Worm (Caenorhabditis elegans) whole organism, L3 larva: ENCODE measurements around the gene K10D6.4.
A peak's percentile ranks its signal among the peaks of the same experiment; 100 is the strongest.

Experiments used
- R02D3.7 ChIP-seq: fragments of 150-350 bp; optimal IDR thresholded peaks from 2 replicates; lab custom pipeline; 2014; ENCODE audit warnings: missing biosample characterization, missing genetic modification characterization
- ZK546.5 ChIP-seq: sonication (generic microtip); optimal IDR thresholded peaks from 2 replicates; lab custom pipeline; 2017; ENCODE audit warnings: missing biosample characterization, missing genetic modification characterization
- aly-2 ChIP-seq: fragments of 150-350 bp; optimal IDR thresholded peaks from 2 replicates; lab custom pipeline; 2014; ENCODE audit warnings: missing biosample characterization, missing genetic modification characterization
- ama-1 ChIP-seq: fragments of 150-350 bp; optimal IDR thresholded peaks from 2 replicates; lab custom pipeline; 2018
- ceh-28 ChIP-seq: fragments of 150-350 bp; optimal IDR thresholded peaks from 2 replicates; lab custom pipeline; 2014; ENCODE audit warnings: missing biosample characterization, missing genetic modification reagents, missing genetic modification characterization
- ceh-82 ChIP-seq: fragments of 150-350 bp; optimal IDR thresholded peaks from 2 replicates; lab custom pipeline; 2014; ENCODE audit warnings: missing biosample characterization, missing genetic modification characterization
- daf-12 ChIP-seq: fragments of 150-350 bp; optimal IDR thresholded peaks from 2 replicates; lab custom pipeline; 2014; ENCODE audit warnings: missing biosample characterization, missing genetic modification reagents, missing genetic modification characterization
- egl-27 ChIP-seq: sonication (generic microtip); optimal IDR thresholded peaks from 4 replicates; lab custom pipeline; 2017; ENCODE audit warnings: missing biosample characterization, missing genetic modification reagents, missing genetic modification characterization
- egl-5 ChIP-seq: fragments of 150-350 bp; optimal IDR thresholded peaks from 2 replicates; lab custom pipeline; 2017; ENCODE audit warnings: missing biosample characterization, missing genetic modification reagents, missing genetic modification characterization, inconsistent platforms
- elt-1 ChIP-seq: fragments of 150-350 bp; optimal IDR thresholded peaks from 2 replicates; lab custom pipeline; 2014; ENCODE audit warnings: missing biosample characterization, missing genetic modification characterization
- elt-2 ChIP-seq: sonication (generic microtip); optimal IDR thresholded peaks from 2 replicates; lab custom pipeline; 2016; ENCODE audit warnings: missing genetic modification reagents, mild to moderate bottlenecking, missing genetic modification characterization, missing compliant biosample characterization
- elt-3 ChIP-seq, 3 experiments: fragments of 150-350 bp in 1 of 3; sonication (generic microtip) in 2 of 3; optimal IDR thresholded peaks; 2 replicates in 2 of 3; 4 replicates in 1 of 3; lab custom pipeline; 2014 to 2017; ENCODE audit warnings: missing biosample characterization in 3 of 3, missing genetic modification characterization in 3 of 3
- eor-1 ChIP-seq, 2 experiments: fragments of 150-350 bp; optimal IDR thresholded peaks; 2 replicates each; lab custom pipeline; 2014 to 2018; ENCODE audit warnings: missing biosample characterization in 2 of 2, missing genetic modification characterization in 2 of 2
- fkh-10 ChIP-seq: sonication (generic microtip); optimal IDR thresholded peaks from 2 replicates; lab custom pipeline; 2017; ENCODE audit warnings: missing biosample characterization, missing genetic modification reagents, missing genetic modification characterization
- fkh-2 ChIP-seq: fragments of 150-350 bp; optimal IDR thresholded peaks from 2 replicates; lab custom pipeline; 2014; ENCODE audit warnings: missing biosample characterization, missing genetic modification reagents, missing genetic modification characterization
- lin-15B ChIP-seq: fragments of 150-350 bp; optimal IDR thresholded peaks from 2 replicates; lab custom pipeline; 2014; ENCODE audit warnings: missing biosample characterization, missing genetic modification characterization
- lin-39 ChIP-seq: fragments of 150-350 bp; optimal IDR thresholded peaks from 2 replicates; lab custom pipeline; 2018; ENCODE audit warnings: missing biosample characterization, missing genetic modification reagents, missing genetic modification characterization
- lsy-12 ChIP-seq: sonication (generic microtip); optimal IDR thresholded peaks from 2 replicates; lab custom pipeline; 2016; ENCODE audit warnings: mild to moderate bottlenecking, missing genetic modification characterization, missing compliant biosample characterization
- mdl-1 ChIP-seq: fragments of 150-350 bp; optimal IDR thresholded peaks from 2 replicates; lab custom pipeline; 2014; ENCODE audit warnings: missing biosample characterization, missing genetic modification characterization
- mml-1 ChIP-seq: fragments of 150-350 bp; sonication (generic microtip); optimal IDR thresholded peaks from 3 replicates; lab custom pipeline; 2014; ENCODE audit warnings: missing biosample characterization, missing genetic modification characterization
- nfya-1 ChIP-seq: sonication (generic microtip); optimal IDR thresholded peaks from 2 replicates; lab custom pipeline; 2017; ENCODE audit warnings: missing genetic modification characterization, mild to moderate bottlenecking, missing compliant biosample characterization, antibody characterized with exemption, moderate library complexity; ENCODE audit not compliant: insufficient read depth
- nhr-11 ChIP-seq: fragments of 150-350 bp; optimal IDR thresholded peaks from 2 replicates; lab custom pipeline; 2014; ENCODE audit warnings: missing biosample characterization, missing genetic modification characterization
- nhr-23 ChIP-seq: fragments of 150-350 bp; optimal IDR thresholded peaks from 2 replicates; lab custom pipeline; 2014; ENCODE audit warnings: missing biosample characterization, missing genetic modification reagents, missing genetic modification characterization
- nhr-237 ChIP-seq: fragments of 150-350 bp; optimal IDR thresholded peaks from 2 replicates; lab custom pipeline; 2014; ENCODE audit warnings: missing biosample characterization, missing genetic modification characterization
- nhr-25 ChIP-seq: sonication (generic microtip); optimal IDR thresholded peaks from 2 replicates; lab custom pipeline; 2017; ENCODE audit warnings: missing biosample characterization, missing genetic modification characterization
- nhr-43 ChIP-seq: sonication (generic microtip); optimal IDR thresholded peaks from 2 replicates; lab custom pipeline; 2016; ENCODE audit warnings: mild to moderate bottlenecking, missing genetic modification characterization, missing compliant biosample characterization; ENCODE audit not compliant: poor library complexity, severe bottlenecking
- nhr-77 ChIP-seq: fragments of 150-350 bp; optimal IDR thresholded peaks from 2 replicates; lab custom pipeline; 2014; ENCODE audit warnings: missing biosample characterization, missing genetic modification characterization
- pha-4 ChIP-seq: fragments of 150-350 bp; optimal IDR thresholded peaks from 2 replicates; lab custom pipeline; 2014; ENCODE audit warnings: missing biosample characterization, missing genetic modification reagents, missing genetic modification characterization
- pqm-1 ChIP-seq: fragments of 150-350 bp; optimal IDR thresholded peaks from 2 replicates; lab custom pipeline; 2017; ENCODE audit warnings: missing biosample characterization, missing genetic modification characterization, inconsistent platforms
- skn-1 ChIP-seq: fragments of 150-350 bp; optimal IDR thresholded peaks from 2 replicates; lab custom pipeline; 2014; ENCODE audit warnings: missing biosample characterization, missing genetic modification characterization
- snpc-4 ChIP-seq: fragments of 150-350 bp; optimal IDR thresholded peaks from 2 replicates; lab custom pipeline; 2014; ENCODE audit warnings: missing biosample characterization, missing genetic modification characterization
- tbx-2 ChIP-seq: sonication (generic microtip); optimal IDR thresholded peaks from 2 replicates; lab custom pipeline; 2016; ENCODE audit warnings: mild to moderate bottlenecking, missing genetic modification characterization, missing compliant biosample characterization
- unc-39 ChIP-seq: sonication (generic microtip); optimal IDR thresholded peaks from 4 replicates; lab custom pipeline; 2017; ENCODE audit warnings: missing biosample characterization, missing genetic modification characterization
- zag-1 ChIP-seq: fragments of 150-350 bp; optimal IDR thresholded peaks from 2 replicates; lab custom pipeline; 2014; ENCODE audit warnings: missing biosample characterization, missing genetic modification characterization
- ztf-11 ChIP-seq: fragments of 150-350 bp; optimal IDR thresholded peaks from 2 replicates; lab custom pipeline; 2014; ENCODE audit warnings: missing biosample characterization, missing genetic modification characterization

Gene K10D6.4

DNA sequence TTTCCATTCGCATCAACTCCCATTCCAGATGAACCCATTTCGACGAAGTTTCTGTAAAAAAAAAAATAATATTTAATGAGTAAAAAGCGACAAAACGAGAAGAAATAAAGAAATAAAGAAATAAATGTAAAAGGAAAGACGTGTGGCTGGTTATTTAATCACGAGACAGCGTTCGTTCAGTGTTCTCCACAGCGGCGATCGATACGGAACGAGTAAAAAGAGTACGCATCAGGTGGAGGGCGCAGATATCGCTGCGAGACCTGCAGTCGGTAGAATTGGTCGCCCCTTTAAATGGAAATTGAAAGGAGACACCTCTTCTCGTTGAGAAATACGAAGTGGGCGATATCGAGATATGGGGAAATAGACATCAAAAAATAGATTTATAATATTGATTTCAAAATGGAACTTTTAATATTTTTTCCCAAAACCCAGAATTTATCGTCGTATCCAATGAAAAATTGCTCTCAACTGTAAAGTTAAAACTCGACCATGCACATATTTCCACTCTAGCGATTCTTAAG is 27.0 kb downstream of the K10D6.4 start, which contains the start of gene pqn-70 (continued):
- peak; percentile 63 for TF ChIP-seq ama-1 (lab: Kevin White, UChicago)
- peak; percentile 45 for TF ChIP-seq tbx-2
- TF ChIP-seq egl-27 (tag; lab: Kevin White, UChicago), result peak; percentile 19
- peak; percentile 19 for TF ChIP-seq mdl-1 (tag; lab: Kevin White, UChicago)
- TF ChIP-seq, all 47 proteins: peak for 24

DNA sequence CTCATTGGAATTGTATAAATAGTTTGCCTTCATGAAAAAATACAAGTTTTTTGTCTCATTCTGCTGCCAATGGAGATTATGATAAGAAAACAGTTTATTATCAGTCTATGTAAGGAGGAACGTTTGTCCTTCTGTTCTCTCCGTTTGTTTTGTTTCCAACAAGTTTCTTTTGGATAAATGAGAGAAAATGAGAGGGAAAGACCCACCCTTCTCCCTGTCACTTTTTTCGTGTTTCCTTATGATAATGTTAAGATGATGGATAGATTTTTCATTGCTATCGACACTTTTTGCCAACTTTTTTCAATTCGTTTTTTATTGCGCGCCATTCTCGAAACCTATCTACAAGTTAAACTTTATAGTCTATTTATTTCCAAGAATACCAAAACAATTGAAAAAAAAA is 29.5 kb downstream of the K10D6.4 start:
- TF ChIP-seq nhr-77 (tag; lab: Kevin White, UChicago), result no peak
- peak; percentile 30 for TF ChIP-seq nhr-43 (tag; lab: Kevin White, UChicago)
- no peak for TF ChIP-seq nhr-237
- TF ChIP-seq zag-1, result no peak
- no peak for TF ChIP-seq skn-1
- TF ChIP-seq elt-1 (tag; lab: Kevin White, UChicago), result no peak
- no peak for TF ChIP-seq snpc-4 (tag; lab: Kevin White, UChicago)
- TF ChIP-seq aly-2 (tag; lab: Kevin White, UChicago), result no peak

DNA sequence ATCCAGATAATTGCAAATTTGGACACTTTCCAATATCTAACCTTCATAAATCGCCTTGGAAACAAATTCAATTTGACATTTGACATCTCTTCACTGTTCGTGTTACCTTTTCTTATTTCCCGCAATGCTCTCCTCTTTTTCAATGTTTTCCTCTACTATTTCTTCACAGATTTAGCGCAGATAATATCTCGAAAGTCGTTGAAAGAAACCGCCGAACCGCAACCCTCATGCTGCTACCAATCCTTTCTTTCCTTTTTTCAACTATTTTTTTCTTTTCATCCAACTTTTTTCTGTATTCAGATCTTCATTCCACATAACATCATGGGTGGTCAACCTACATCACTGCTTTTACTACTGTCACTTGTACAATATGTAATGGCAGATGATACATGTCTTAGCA is 32.6 kb downstream of the K10D6.4 start, which contains the start of gene T19B10.5:
T19B10.5 (plus strand) TSS at position 301 of the 400 bp plus-strand sequence.
- no peak for TF ChIP-seq skn-1
- TF ChIP-seq lin-15B, result no peak
- no peak for TF ChIP-seq nhr-11 (tag; lab: Kevin White, UChicago)
- no peak for TF ChIP-seq unc-39 (tag; lab: Kevin White, UChicago)
- no peak for TF ChIP-seq nhr-77 (tag; lab: Kevin White, UChicago)
- TF ChIP-seq nhr-237, result no peak
- TF ChIP-seq nhr-43 (tag; lab: Kevin White, UChicago), result no peak
- TF ChIP-seq, all 47 proteins: peak for 0

DNA sequence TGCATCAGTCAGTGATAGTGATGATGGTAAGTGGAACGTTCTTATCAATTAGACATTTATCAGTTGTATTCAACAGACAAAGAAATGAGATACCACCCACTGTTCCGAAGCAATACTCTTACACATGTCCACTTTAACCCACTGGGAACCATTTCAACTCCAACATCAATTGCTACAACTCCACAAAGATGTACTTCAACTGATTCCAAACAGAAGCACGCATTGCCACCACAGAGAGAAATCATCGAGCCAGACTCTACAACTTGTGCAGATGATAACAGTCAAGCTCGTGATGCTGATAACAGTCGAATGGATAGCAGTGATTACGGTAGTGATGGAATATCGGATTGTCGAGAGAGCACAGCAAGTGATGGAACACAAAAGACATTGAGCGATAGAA is 34.2 kb downstream of the K10D6.4 start:
- TF ChIP-seq lsy-12 (tag; lab: Kevin White, UChicago) (no peak), egl-27 (tag; lab: Kevin White, UChicago) (no peak), nhr-23 (tag; lab: Kevin White, UChicago) (no peak), ama-1 (lab: Kevin White, UChicago) (no peak), zag-1 (no peak), pqm-1 (tag; lab: Kevin White, UChicago) (peak; percentile 52), elt-3 (tag; optimal IDR thresholded peaks at IDR 0.05; lab: Kevin White, UChicago) (no peak), ztf-11 (tag; lab: Kevin White, UChicago) (no peak), snpc-4 (tag; lab: Kevin White, UChicago) (no peak), nfya-1 (tag; lab: Kevin White, UChicago) (no peak), ZK546.5 (no peak), R02D3.7 (no peak), aly-2 (tag; lab: Kevin White, UChicago) (no peak), egl-5 (no peak), unc-39 (tag; lab: Kevin White, UChicago) (no peak), elt-2 (tag; lab: Kevin White, UChicago) (peak; percentile 98)

- TF ChIP-seq ceh-28 (no peak), fkh-10 (GFP tag; lab: Kevin White, UChicago) (no peak), fkh-2 (tag; lab: Kevin White, UChicago) (no peak), nhr-43 (tag; lab: Kevin White, UChicago) (peak; percentile 60), daf-12 (tag; lab: Kevin White, UChicago) (no peak), lin-15B (peak; percentile 55), ceh-82 (tag; lab: Kevin White, UChicago) (peak; percentile 61), mml-1 (no peak), egl-5 (no peak), lin-39 (peak; percentile 57), elt-2 (tag; lab: Kevin White, UChicago) (peak; percentile 53), snpc-4 (tag; lab: Kevin White, UChicago) (peak; percentile 60), R02D3.7 (peak; percentile 98), nhr-23 (tag; lab: Kevin White, UChicago) (peak; percentile 47), tbx-2 (no peak), eor-1 (tag; optimal IDR thresholded peaks at IDR 0.05; lab: Kevin White, UChicago) (no peak), nhr-25 (tag; lab: Kevin White, UChicago) (peak; percentile 52), pha-4 (tag; lab: Kevin White, UChicago) (peak; percentile 67), aly-2 (tag; lab: Kevin White, UChicago) (no peak)
- TF ChIP-seq, all 47 proteins: peak for 10
These were observed 37.5 kb downstream of the K10D6.4 start, which contains the start of the genes dvc-1 and ima-1 for ce11 chrV:11239187-11239725. Gene dvc-1 (minus strand): TSS chrV:11239331. Gene ima-1 (plus strand): TSS chrV:11239675.
